Fruit fly (Drosophila melanogaster): ENCODE results near the gene CG8813.

The CG8813 gene

DNA sequence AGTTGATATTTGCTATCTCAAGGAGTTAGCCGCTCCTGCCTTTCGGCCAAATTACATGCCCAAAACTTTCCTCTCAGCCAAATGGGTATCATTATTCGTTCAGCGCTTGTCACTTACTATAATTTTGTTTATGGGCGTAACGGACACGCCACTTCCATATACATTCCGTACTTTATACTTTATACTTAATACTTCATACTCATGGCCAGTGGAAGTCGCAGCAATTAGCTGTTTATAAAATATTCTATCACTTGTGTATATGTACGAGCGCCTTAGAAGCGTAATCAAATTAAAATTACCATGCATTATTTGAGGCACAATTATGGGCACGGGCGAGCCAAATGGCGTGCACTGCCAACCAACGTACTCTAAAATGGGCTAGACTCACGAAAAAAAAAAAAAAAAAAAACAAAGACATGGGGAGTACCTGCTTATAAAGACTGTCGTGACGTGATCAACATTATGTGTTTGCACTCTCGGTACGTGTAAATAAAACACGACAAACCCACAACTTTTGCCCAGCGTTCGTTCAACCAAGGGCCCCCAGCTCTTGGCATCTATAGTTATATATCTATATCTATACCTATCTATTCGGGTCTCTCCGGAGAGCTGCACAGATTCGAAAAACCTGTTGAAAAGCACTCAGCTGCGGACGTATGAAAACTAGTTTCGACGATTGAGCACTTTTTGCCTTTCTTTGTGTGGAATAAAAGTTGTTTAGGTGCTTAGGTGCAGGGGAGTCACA is 8.1 kb upstream of the CG8813 start (continued):
- TF ChIP-seq jigr1 (GFP tag; IDR thresholded peaks at IDR 0.05) (no peak), Pdp1 (GFP tag; optimal IDR thresholded peaks at IDR 0.05) (peak in 1 of 2 experiments; percentile 27), al (GFP tag; IDR thresholded peaks at IDR 0.05) (no peak), ewg (GFP tag; optimal IDR thresholded peaks at IDR 0.05) (no peak), gro (GFP tag; optimal IDR thresholded peaks at IDR 0.05) (no peak), CG17328 (GFP tag; IDR thresholded peaks at IDR 0.05) (no peak), Sox100B (GFP tag; optimal IDR thresholded peaks at IDR 0.05) (no peak), Ada2b (GFP tag; IDR thresholded peaks at IDR 0.05) (no peak), CG11398 (GFP tag; optimal IDR thresholded peaks at IDR 0.05) (no peak), ci (GFP tag; IDR thresholded peaks at IDR 0.05) (peak; percentile 77), CG7372 (GFP tag; IDR thresholded peaks at IDR 0.05) (no peak), BtbVII (GFP tag; optimal IDR thresholded peaks at IDR 0.05) (no peak), E2f1 (GFP tag; IDR thresholded peaks at IDR 0.05) (no peak), CG1647 (GFP tag; optimal IDR thresholded peaks at IDR 0.05) (no peak), CG6683 (GFP tag; optimal IDR thresholded peaks at IDR 0.05) (no peak), CG11093 (GFP tag; IDR thresholded peaks at IDR 0.05) (no peak), MTF-1 (GFP tag; optimal IDR thresholded peaks at IDR 0.05; ENCODE audit: borderline replicate concordance) (peak; percentile 56), schlank (tag; optimal IDR thresholded peaks at IDR 0.05) (no peak), mld (GFP tag; IDR thresholded peaks at IDR 0.05; ENCODE audit: partially characterized antibody) (no peak), CG5180 (GFP tag; optimal IDR thresholded peaks at IDR 0.05) (peak; percentile 24), CG2120 (GFP tag; optimal IDR thresholded peaks at IDR 0.05) (no peak), CG16863 (GFP tag; optimal IDR thresholded peaks at IDR 0.05) (no peak), CG8765 (GFP tag; IDR thresholded peaks at IDR 0.05) (no peak), CG3838 (GFP tag; optimal IDR thresholded peaks at IDR 0.05) (no peak), zen (tag; optimal IDR thresholded peaks at IDR 0.05) (no peak), CG10431 (GFP tag; optimal IDR thresholded peaks at IDR 0.05) (peak; percentile 50), CG10209 (GFP tag; optimal IDR thresholded peaks at IDR 0.05) (no peak), CG17612 (GFP tag; IDR thresholded peaks at IDR 0.05) (no peak), Fer3 (tag; optimal IDR thresholded peaks at IDR 0.05) (no peak), CG17912 (GFP tag; optimal IDR thresholded peaks at IDR 0.05) (no peak), dm (GFP tag; optimal IDR thresholded peaks at IDR 0.05) (no peak), CG4424 (GFP tag; optimal IDR thresholded peaks at IDR 0.05) (no peak), CG2129 (GFP tag; IDR thresholded peaks at IDR 0.05; ENCODE audit: partially characterized antibody) (no peak), CG12744 (GFP tag; optimal IDR thresholded peaks at IDR 0.05) (no peak), CG15601 (tag; optimal IDR thresholded peaks at IDR 0.05) (peak; percentile 47), disco-r (GFP tag; optimal IDR thresholded peaks at IDR 0.05) (no peak), Drgx (GFP tag; IDR thresholded peaks at IDR 0.05) (no peak), Nf-YB (GFP tag; optimal IDR thresholded peaks at IDR 0.05) (no peak), seq (GFP tag; IDR thresholded peaks at IDR 0.05) (peak; percentile 25; the same call in 1 of the 2 replicates), gce (GFP tag; IDR thresholded peaks at IDR 0.05) (peak; percentile 11; the same call in 1 of the 3 replicates), mirr (GFP tag; optimal IDR thresholded peaks at IDR 0.05) (peak; percentile 52), Opbp (GFP tag; IDR thresholded peaks at IDR 0.05; ENCODE audit: partially characterized antibody) (no peak), CG6175 (GFP tag; IDR thresholded peaks at IDR 0.05) (no peak), ase (GFP tag; IDR thresholded peaks at IDR 0.05) (no peak), CG16815 (GFP tag; optimal IDR thresholded peaks at IDR 0.05) (no peak), Trl (optimal IDR thresholded peaks at IDR 0.05) (peak; percentile 32 to 36), Trl (GFP tag; optimal IDR thresholded peaks at IDR 0.05) (no peak), CG10543 (GFP tag; optimal IDR thresholded peaks at IDR 0.05) (peak; percentile 72), CG11723 (GFP tag; optimal IDR thresholded peaks at IDR 0.05) (peak; percentile 31), Meics (GFP tag; optimal IDR thresholded peaks at IDR 0.05) (no peak)
